Worm (Caenorhabditis elegans) whole organism, young adult: ENCODE results near the gene T15H9.5.

ENCODE experiments used
- B0019.2 ChIP-seq: fragments of 200-800 bp; sonication (Bioruptor generic); conservative IDR thresholded peaks from 2 replicates; pipeline ENCODE4 v1.3.6; 2022; ENCODE audit warnings: missing genetic modification reagents, missing genetic modification characterization, missing compliant biosample characterization
- B0035.1 ChIP-seq: sonication (generic microtip); optimal IDR thresholded peaks from 2 replicates; lab custom pipeline; 2016; ENCODE audit warnings: missing genetic modification characterization, mild to moderate bottlenecking, missing compliant biosample characterization, missing genotype, missing genetic modification reagents
- B0336.3 ChIP-seq: fragments of 200-800 bp; sonication (Bioruptor generic); IDR thresholded peaks from 2 replicates; pipeline ENCODE4 v1.3.6; 2022; ENCODE audit warnings: missing genetic modification characterization, missing compliant biosample characterization
- C06A6.2 ChIP-seq: fragments of 200-800 bp; sonication (Bioruptor generic); conservative IDR thresholded peaks from 2 replicates; pipeline ENCODE4 v1.3.6; 2022; ENCODE audit warnings: missing genetic modification characterization, missing compliant biosample characterization
- F22D6.2 ChIP-seq: sonication (generic microtip); optimal IDR thresholded peaks from 2 replicates; lab custom pipeline; 2016; ENCODE audit warnings: mild to moderate bottlenecking, missing genetic modification characterization, missing compliant biosample characterization
- K11D2.4 ChIP-seq: fragments of 200-800 bp; sonication (Bioruptor generic); IDR thresholded peaks from 2 replicates; pipeline ENCODE4 v1.3.6; 2022; ENCODE audit warnings: missing genetic modification reagents, missing genetic modification characterization, missing compliant biosample characterization
- K12H6.12 ChIP-seq: fragments of 200-800 bp; sonication (Bioruptor generic); optimal IDR thresholded peaks from 2 replicates; lab custom pipeline; 2018; ENCODE audit warnings: mild to moderate bottlenecking, missing genetic modification characterization, missing compliant biosample characterization
- Y56A3A.18 ChIP-seq: fragments of 200-800 bp; sonication (Bioruptor generic); IDR thresholded peaks from 2 replicates; pipeline ENCODE4 v1.3.6; 2022; ENCODE audit warnings: missing genetic modification reagents, missing genetic modification characterization, missing compliant biosample characterization
- Y67H2A.10 ChIP-seq: fragments of 200-800 bp; sonication (Bioruptor generic); conservative IDR thresholded peaks from 2 replicates; pipeline ENCODE4 v1.3.6; 2022; ENCODE audit warnings: missing genetic modification reagents, missing genetic modification characterization, missing compliant biosample characterization
- Y95B8A.8 ChIP-seq: fragments of 200-800 bp; sonication (Bioruptor generic); IDR thresholded peaks from 2 replicates; pipeline ENCODE4 v1.3.6; 2022; ENCODE audit warnings: missing genetic modification reagents, missing genetic modification characterization, missing compliant biosample characterization
- ZK185.1 ChIP-seq: sonication (generic microtip); optimal IDR thresholded peaks from 2 replicates; lab custom pipeline; 2016; ENCODE audit warnings: mild to moderate bottlenecking, missing genetic modification characterization, missing compliant biosample characterization; ENCODE audit not compliant: poor library complexity, severe bottlenecking
- ama-1 ChIP-seq, 3 experiments: fragments of 150-350 bp in 1 of 3; sonication (generic microtip) in 2 of 3; optimal IDR thresholded peaks; 2 replicates each; lab custom pipeline; 2014 to 2018; ENCODE audit warnings: missing biosample characterization in 2 of 3, missing genetic modification characterization in 2 of 3, missing genetic modification reagents in 2 of 3
- attf-5 ChIP-seq: fragments of 200-800 bp; sonication (Bioruptor generic); optimal IDR thresholded peaks from 2 replicates; lab custom pipeline; 2018; ENCODE audit warnings: mild to moderate bottlenecking, missing genetic modification characterization, missing compliant biosample characterization
- bed-1 ChIP-seq: fragments of 200-800 bp; sonication (Bioruptor generic); IDR thresholded peaks from 2 replicates; pipeline ENCODE4 v1.3.6; 2022; ENCODE audit warnings: missing genetic modification reagents, missing genetic modification characterization, missing compliant biosample characterization
- bed-2 ChIP-seq: fragments of 200-800 bp; sonication (Bioruptor generic); IDR thresholded peaks from 2 replicates; pipeline ENCODE4 v1.3.6; 2022; ENCODE audit warnings: missing genetic modification reagents, missing genetic modification characterization, missing compliant biosample characterization
- cebp-1 ChIP-seq, 2 experiments: fragments of 200-800 bp in 1 of 2; sonication (Bioruptor generic) in 1 of 2; sonication (generic microtip) in 1 of 2; IDR thresholded peaks in 1 of 2; optimal IDR thresholded peaks in 1 of 2; 2 replicates each; pipeline versions ENCODE4 v1.3.6 to Lab custom; 2017 to 2022; ENCODE audit warnings: missing compliant biosample characterization in 2 of 2, missing genetic modification characterization in 2 of 2, mild to moderate bottlenecking in 1 of 2, missing genetic modification reagents in 1 of 2, moderate library complexity in 1 of 2
- die-1 ChIP-seq: sonication (generic microtip); optimal IDR thresholded peaks from 2 replicates; lab custom pipeline; 2016; ENCODE audit warnings: missing genotype, mild to moderate bottlenecking, missing genetic modification characterization, missing compliant biosample characterization
- dox-1 ChIP-seq: fragments of 200-800 bp; sonication (Bioruptor generic); IDR thresholded peaks from 2 replicates; pipeline ENCODE4 v1.3.6; 2022; ENCODE audit warnings: missing genetic modification reagents, missing genetic modification characterization, missing compliant biosample characterization
- dpl-1 ChIP-seq: fragments of 150-350 bp; optimal IDR thresholded peaks from 2 replicates; lab custom pipeline; 2014; ENCODE audit warnings: missing biosample characterization, missing genetic modification reagents, missing genetic modification characterization
- ets-4 ChIP-seq: fragments of 200-800 bp; sonication (Bioruptor generic); optimal IDR thresholded peaks from 2 replicates; lab custom pipeline; 2018; ENCODE audit warnings: mild to moderate bottlenecking, missing genetic modification characterization, missing compliant biosample characterization
- hlh-26 ChIP-seq: fragments of 200-800 bp; sonication (Bioruptor generic); conservative IDR thresholded peaks from 2 replicates; pipeline ENCODE4 v1.3.6; 2022; ENCODE audit warnings: missing genetic modification reagents, missing genetic modification characterization, missing compliant biosample characterization
- let-607 ChIP-seq, 2 experiments: fragments of 200-800 bp in 1 of 2; sonication (Bioruptor generic) in 1 of 2; sonication (generic microtip) in 1 of 2; optimal IDR thresholded peaks; 2 replicates each; lab custom pipeline; 2016 to 2018; ENCODE audit warnings: mild to moderate bottlenecking in 2 of 2, missing compliant biosample characterization in 2 of 2, missing genetic modification characterization in 2 of 2, moderate library complexity in 2 of 2, missing genotype in 1 of 2
- lin-40 ChIP-seq: sonication (generic microtip); optimal IDR thresholded peaks from 2 replicates; lab custom pipeline; 2016; ENCODE audit warnings: missing genetic modification characterization, mild to moderate bottlenecking, missing compliant biosample characterization, missing genotype, missing genetic modification reagents
- lin-54 ChIP-seq: fragments of 200-800 bp; sonication (Bioruptor generic); optimal IDR thresholded peaks from 2 replicates; lab custom pipeline; 2018; ENCODE audit warnings: mild to moderate bottlenecking, missing genetic modification characterization, missing compliant biosample characterization
- madf-10 ChIP-seq: sonication (generic microtip); optimal IDR thresholded peaks from 2 replicates; lab custom pipeline; 2016; ENCODE audit warnings: mild to moderate bottlenecking, missing genetic modification characterization, missing compliant biosample characterization
- mcd-1 ChIP-seq: fragments of 200-800 bp; sonication (Bioruptor generic); IDR thresholded peaks from 2 replicates; pipeline ENCODE4 v1.3.6; 2022; ENCODE audit warnings: missing genetic modification reagents, missing genetic modification characterization, missing compliant biosample characterization
- nhr-80 ChIP-seq: sonication (generic microtip); optimal IDR thresholded peaks from 2 replicates; lab custom pipeline; 2016; ENCODE audit warnings: missing genetic modification characterization, missing compliant biosample characterization
- nhr-90 ChIP-seq: sonication (generic microtip); optimal IDR thresholded peaks from 2 replicates; lab custom pipeline; 2016; ENCODE audit warnings: missing genotype, mild to moderate bottlenecking, missing genetic modification characterization, missing compliant biosample characterization
- pha-4 ChIP-seq: fragments of 150-350 bp; sonication (generic microtip); optimal IDR thresholded peaks from 2 replicates; lab custom pipeline; 2014; ENCODE audit warnings: missing biosample characterization, missing genetic modification reagents, missing genetic modification characterization
- repo-1 ChIP-seq: sonication (generic microtip); optimal IDR thresholded peaks from 2 replicates; lab custom pipeline; 2017; ENCODE audit warnings: mild to moderate bottlenecking, missing genetic modification characterization, missing compliant biosample characterization
- rpc-1 ChIP-seq, 2 experiments: fragments of 150-350 bp in 1 of 2; sonication (generic microtip) in 1 of 2; optimal IDR thresholded peaks; 2 replicates each; lab custom pipeline; 2014 to 2018; ENCODE audit warnings: missing biosample characterization in 1 of 2, missing genetic modification characterization in 1 of 2, missing genetic modification reagents in 1 of 2, missing genotype in 1 of 2
- sea-2 ChIP-seq: fragments of 200-800 bp; sonication (Bioruptor generic); IDR thresholded peaks from 2 replicates; pipeline ENCODE4 v1.3.6; 2022; ENCODE audit warnings: missing genetic modification characterization, missing compliant biosample characterization
- snpc-4 ChIP-seq, 5 experiments: fragments of 150-350 bp in 1 of 5; sonication (generic microtip) in 4 of 5; optimal IDR thresholded peaks; 2 replicates each; lab custom pipeline; 2014 to 2018; ENCODE audit warnings: missing genetic modification characterization in 5 of 5, missing biosample characterization in 3 of 5, antibody characterized with exemption in 2 of 5, mild to moderate bottlenecking in 2 of 5, missing compliant biosample characterization in 2 of 5, missing genotype in 2 of 5, moderate library complexity in 2 of 5, missing genetic modification reagents in 1 of 5
- somi-1 ChIP-seq: fragments of 200-800 bp; sonication (Bioruptor generic); optimal IDR thresholded peaks from 2 replicates; lab custom pipeline; 2018; ENCODE audit warnings: mild to moderate bottlenecking, missing genetic modification characterization, missing compliant biosample characterization
- sptf-2 ChIP-seq: fragments of 200-800 bp; sonication (Bioruptor generic); optimal IDR thresholded peaks from 2 replicates; lab custom pipeline; 2018; ENCODE audit warnings: mild to moderate bottlenecking, missing genetic modification characterization, missing compliant biosample characterization
- unc-130 ChIP-seq: sonication (generic microtip); optimal IDR thresholded peaks from 2 replicates; lab custom pipeline; 2016; ENCODE audit warnings: missing genetic modification reagents, missing genetic modification characterization, missing compliant biosample characterization
- zfh-2 ChIP-seq: fragments of 200-800 bp; sonication (Bioruptor generic); conservative IDR thresholded peaks from 2 replicates; pipeline ENCODE4 v1.3.6; 2022; ENCODE audit warnings: missing genetic modification reagents, missing genetic modification characterization, missing compliant biosample characterization
- ztf-22 ChIP-seq: fragments of 200-800 bp; sonication (Bioruptor generic); optimal IDR thresholded peaks from 2 replicates; lab custom pipeline; 2018; ENCODE audit warnings: mild to moderate bottlenecking, missing genetic modification characterization, moderate library complexity, missing compliant biosample characterization
- ztf-26 ChIP-seq: sonication (generic microtip); optimal IDR thresholded peaks from 2 replicates; lab custom pipeline; 2017; ENCODE audit warnings: missing genetic modification characterization, missing compliant biosample characterization
- ztf-28 ChIP-seq: fragments of 200-800 bp; sonication (Bioruptor generic); IDR thresholded peaks from 2 replicates; pipeline ENCODE4 v1.3.6; 2022; ENCODE audit warnings: missing genetic modification reagents, missing genetic modification characterization, missing compliant biosample characterization

Gene T15H9.5

ce11 chrII:9620616-9621015 is 9.4 kb upstream of the T15H9.5 start:
- peak; percentile 93 to 94 for TF ChIP-seq let-607 (tag; optimal IDR thresholded peaks at IDR 0.05; lab: Kevin White, UChicago)
- no peak for TF ChIP-seq sptf-2
- no peak for TF ChIP-seq bed-1
- peak; percentile 29 for TF ChIP-seq ZK185.1
- TF ChIP-seq mcd-1 (GFP tag; lab: Robert Waterston, UW): no peak
- no peak for TF ChIP-seq sea-2 (GFP tag; lab: Robert Waterston, UW)
- no peak for TF ChIP-seq madf-10 (tag; lab: Kevin White, UChicago)
- TF ChIP-seq nhr-80 (tag; lab: Kevin White, UChicago): peak; percentile 72

- TF ChIP-seq mcd-1 (GFP tag; lab: Robert Waterston, UW) (0 out of 2 replicates have a peak, but pooled peaks have one; percentile 8), zfh-2 (peak; percentile 41; the same call in 1 of the 2 replicates), Y95B8A.8 (GFP tag; lab: Robert Waterston, UW) (no peak), ztf-26 (tag; lab: Kevin White, UChicago) (no peak), ama-1 (optimal IDR thresholded peaks at IDR 0.05; lab: Kevin White, UChicago) (peak; percentile 89), ama-1 (GFP tag; optimal IDR thresholded peaks at IDR 0.05; lab: Kevin White, UChicago) (no peak), die-1 (tag; lab: Kevin White, UChicago) (no peak), Y56A3A.18 (GFP tag; lab: Robert Waterston, UW) (0 out of 2 replicates have a peak, but pooled peaks have one; percentile 28), rpc-1 (optimal IDR thresholded peaks at IDR 0.05; lab: Kevin White, UChicago) (no peak), rpc-1 (tag; optimal IDR thresholded peaks at IDR 0.05; lab: Kevin White, UChicago) (no peak)
Measured at ce11 chrII:9619995-9620535, 8.8 kb upstream of the T15H9.5 start.

- TF ChIP-seq C06A6.2 (GFP tag; lab: Robert Waterston, UW): 0 out of 2 replicates have a peak, but pooled peaks have one; percentile 11
- TF ChIP-seq lin-54 (GFP tag; lab: Kevin White, UChicago): peak; percentile 25
- peak; percentile 92 for TF ChIP-seq nhr-80 (tag; lab: Kevin White, UChicago)
- peak; percentile 49; the same call in 1 of the 2 replicates for TF ChIP-seq dox-1 (GFP tag; lab: Robert Waterston, UW)
- TF ChIP-seq ama-1 (optimal IDR thresholded peaks at IDR 0.05; lab: Kevin White, UChicago): peak; percentile 39
- TF ChIP-seq ama-1 (GFP tag; optimal IDR thresholded peaks at IDR 0.05; lab: Kevin White, UChicago): no peak
- TF ChIP-seq somi-1 (GFP tag; lab: Kevin White, UChicago): peak; percentile 56
- no peak for TF ChIP-seq bed-2
- TF ChIP-seq snpc-4 (GFP tag; optimal IDR thresholded peaks at IDR 0.05; lab: Kevin White, UChicago): no peak
- TF ChIP-seq snpc-4 (tag; optimal IDR thresholded peaks at IDR 0.05; lab: Kevin White, UChicago): peak in 3 of 4 experiments; percentile 3 to 32 (median 6)
- peak; percentile 25 for TF ChIP-seq K12H6.12 (tag; lab: Kevin White, UChicago)
- TF ChIP-seq repo-1 (tag; lab: Kevin White, UChicago): no peak
- TF ChIP-seq attf-5 (GFP tag; lab: Kevin White, UChicago): peak; percentile 50
- TF ChIP-seq lin-40 (tag; lab: Kevin White, UChicago): no peak
- 0 out of 2 replicates have a peak, but pooled peaks have one; percentile 36 for TF ChIP-seq Y56A3A.18 (GFP tag; lab: Robert Waterston, UW)
- no peak for TF ChIP-seq Y67H2A.10 (GFP tag; lab: Robert Waterston, UW)
- TF ChIP-seq ets-4 (GFP tag; lab: Kevin White, UChicago): peak; percentile 94
- peak; percentile 20 for TF ChIP-seq die-1 (tag; lab: Kevin White, UChicago)
- peak; percentile 19; the same call in 1 of the 2 replicates for TF ChIP-seq K11D2.4 (GFP tag; lab: Robert Waterston, UW)
- TF ChIP-seq F22D6.2 (tag; lab: Kevin White, UChicago): peak; percentile 5
- TF ChIP-seq dpl-1 (GFP tag; lab: Kevin White, UChicago): no peak
- TF ChIP-seq B0035.1 (tag; lab: Kevin White, UChicago): no peak
- peak; percentile 41; the same call in 1 of the 2 replicates for TF ChIP-seq B0336.3
- peak; percentile 80 to 94 for TF ChIP-seq let-607 (tag; optimal IDR thresholded peaks at IDR 0.05; lab: Kevin White, UChicago)
- TF ChIP-seq ztf-22 (GFP tag; lab: Kevin White, UChicago): peak; percentile 76
- TF ChIP-seq B0019.2 (GFP tag; lab: Robert Waterston, UW): no peak
- TF ChIP-seq hlh-26 (GFP tag; lab: Robert Waterston, UW): no peak
- TF ChIP-seq ztf-28 (GFP tag; lab: Robert Waterston, UW): no peak
- TF ChIP-seq cebp-1 (GFP tag; IDR thresholded peaks at IDR 0.05; lab: Robert Waterston, UW): no peak
- TF ChIP-seq cebp-1 (tag; optimal IDR thresholded peaks at IDR 0.05; lab: Kevin White, UChicago): peak; percentile 44
- TF ChIP-seq nhr-90 (tag; lab: Kevin White, UChicago): peak; percentile 50
- TF ChIP-seq unc-130 (GFP tag; lab: Kevin White, UChicago): no peak
- no peak for TF ChIP-seq pha-4 (tag; lab: Kevin White, UChicago)
- TF ChIP-seq zfh-2: 0 out of 2 replicates have a peak, but pooled peaks have one; percentile 25
- TF ChIP-seq mcd-1 (GFP tag; lab: Robert Waterston, UW): peak; percentile 35; the same call in 1 of the 2 replicates
Measured at ce11 chrII:9619402-9619862, 8.2 kb upstream of the T15H9.5 start.
